Fruit fly (Drosophila melanogaster) S2 (cell line): ENCODE measurements around the gene CG18764.

Source experiments
- CG8478 ChIP-seq: fragments of >200 bp; optimal IDR thresholded peaks from 2 replicates; lab custom pipeline; 2018
- CTCF ChIP-seq, 2 experiments: fragments of >200 bp; optimal IDR thresholded peaks; 2 replicates each; lab custom pipeline; 2018

The CG18764 gene

DNA sequence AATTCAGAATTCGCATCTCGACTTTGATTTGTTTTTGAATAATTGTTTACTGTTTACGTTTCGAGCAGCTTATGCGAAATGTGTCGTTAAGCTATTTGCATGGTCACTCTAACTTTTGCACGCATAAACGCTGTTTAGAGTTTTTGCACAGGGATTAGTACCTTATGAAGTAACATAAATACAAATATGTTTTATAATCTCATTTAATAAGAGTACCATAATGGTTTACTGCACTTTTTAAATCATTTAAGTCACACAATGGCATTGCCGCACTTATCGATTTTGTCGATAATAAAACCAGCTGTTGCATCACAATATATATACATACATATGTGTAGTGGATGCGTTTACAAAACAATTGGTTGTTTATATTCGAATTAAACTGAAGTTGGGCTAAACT, at the start of gene CG18764, which contains the start of gene CG6813:
TSS of gene CG18764 (plus strand) at position 319 of the 400 bp plus-strand sequence.
TSS of gene CG6813 (minus strand) at position 68 of the 400 bp plus-strand sequence.
- no peak for TF ChIP-seq CG8478 (lab: Kevin White, UChicago)
- TF ChIP-seq CTCF (optimal IDR thresholded peaks at IDR 0.05; lab: Kevin White, UChicago): no peak

DNA sequence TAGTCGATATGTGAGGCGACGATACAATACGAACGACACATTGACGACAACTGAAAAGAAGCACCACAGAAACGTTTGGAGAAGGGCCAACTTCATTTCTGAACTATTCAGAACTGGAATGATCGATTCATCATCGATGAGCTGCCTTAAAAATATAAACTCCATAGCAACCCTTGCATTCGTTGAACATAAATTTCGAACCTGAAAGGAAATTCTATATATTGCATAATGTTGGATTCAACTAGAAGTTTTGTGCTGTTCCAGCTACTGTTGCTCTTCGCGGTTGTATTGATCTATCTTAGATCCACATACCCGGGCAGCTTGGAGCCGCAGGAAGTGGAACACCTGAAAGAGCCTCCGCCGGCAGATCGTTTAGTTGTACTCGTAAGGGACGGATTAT, 48.0 kb upstream of the CG18764 start, which contains the start of the genes CG6790 and CG5342:
TSS of gene CG6790 (minus strand) at position 101 of the 400 bp plus-strand sequence.
TSS of gene CG5342 (plus strand) at position 182 of the 400 bp plus-strand sequence.
- TF ChIP-seq CG8478 (lab: Kevin White, UChicago): no peak
- no peak for TF ChIP-seq CTCF (optimal IDR thresholded peaks at IDR 0.05; lab: Kevin White, UChicago)

DNA sequence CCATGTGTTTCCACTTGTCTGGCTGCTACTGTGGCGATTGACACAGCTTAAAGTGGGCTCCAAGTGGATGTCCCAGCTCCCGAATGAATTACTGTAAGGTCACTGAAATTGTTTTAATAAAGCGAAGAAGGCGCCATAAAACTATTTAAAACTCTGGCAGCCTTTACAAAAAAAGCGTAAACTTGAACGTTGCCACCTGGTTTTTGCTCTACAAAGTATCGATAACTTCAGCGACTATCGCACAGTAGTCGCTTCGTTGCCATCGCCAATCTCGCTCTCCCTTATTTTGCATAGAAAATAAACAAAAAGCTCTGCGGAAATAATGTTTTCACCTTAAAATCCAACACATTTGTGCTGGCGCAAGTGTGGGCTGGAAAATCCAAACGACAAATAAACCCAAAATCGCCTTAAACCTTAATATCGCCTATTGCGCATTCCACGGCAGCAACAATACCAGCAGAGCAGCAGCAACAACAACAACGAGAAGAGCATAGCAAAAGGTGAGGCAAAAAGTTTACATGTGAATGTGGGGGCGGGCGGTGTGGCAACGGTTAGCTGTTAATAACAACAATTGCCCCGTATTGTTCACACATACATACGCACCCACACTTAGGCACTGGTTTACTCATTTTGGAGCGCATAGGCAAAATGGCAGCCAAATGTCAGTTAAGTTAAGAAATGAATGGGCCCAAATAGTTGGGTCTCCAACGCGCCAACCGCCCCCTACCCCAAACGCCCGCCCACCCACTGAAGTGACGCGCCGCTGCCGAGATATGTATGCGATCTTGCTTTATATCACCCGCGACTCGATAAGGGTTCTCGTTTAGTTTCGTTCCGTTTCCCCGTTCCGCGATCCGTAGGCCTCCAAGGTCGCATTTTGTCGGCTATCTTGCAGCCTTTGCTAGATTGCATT, 45.1 kb upstream of the CG18764 start, which contains the start of gene wkd:
TSS of gene wkd (plus strand) at position 237 of the 913 bp plus-strand sequence.
- TF ChIP-seq CTCF (optimal IDR thresholded peaks at IDR 0.05; lab: Kevin White, UChicago): peak; percentile 4 to 47
- no peak for TF ChIP-seq CG8478 (lab: Kevin White, UChicago)

dm6 chr3R:11582253-11582589, 44.5 kb upstream of the CG18764 start:
- TF ChIP-seq CG8478 (lab: Kevin White, UChicago) (no peak), CTCF (optimal IDR thresholded peaks at IDR 0.05; lab: Kevin White, UChicago) (no peak)

DNA sequence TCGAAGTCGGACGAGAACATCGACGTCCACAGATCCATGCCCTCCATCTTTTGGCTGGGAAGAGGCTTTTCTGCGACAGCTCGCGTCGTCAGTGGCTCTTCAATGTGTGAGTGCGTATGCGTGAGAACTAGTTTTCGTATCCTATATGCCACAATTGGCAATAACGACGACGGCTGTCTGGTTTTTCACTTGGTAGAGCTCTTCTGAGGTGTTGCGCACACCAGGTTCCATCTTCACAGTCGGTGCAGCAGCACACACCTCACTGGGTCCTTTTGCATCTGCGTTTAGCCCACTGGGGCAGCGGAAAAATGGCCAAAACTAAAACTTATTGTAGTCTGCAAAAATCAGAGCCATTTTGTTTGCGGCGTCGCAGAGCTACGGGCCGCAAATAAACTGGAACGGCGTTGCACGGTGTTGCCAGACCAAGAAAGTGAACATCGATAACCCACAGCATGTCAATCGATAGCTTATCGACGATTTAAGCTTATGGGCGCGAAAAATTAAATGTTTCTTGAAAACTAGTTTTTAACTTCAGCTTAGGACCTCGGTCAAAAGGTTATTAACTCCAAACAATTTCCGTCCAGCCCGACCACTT, 36.8 kb upstream of the CG18764 start, which contains the start of gene CG6791:
TSS of gene CG6791 (minus strand) at position 383 of the 595 bp plus-strand sequence.
- peak; percentile 54 to 61 for TF ChIP-seq CTCF (optimal IDR thresholded peaks at IDR 0.05; lab: Kevin White, UChicago)
- TF ChIP-seq CG8478 (lab: Kevin White, UChicago): no peak

DNA sequence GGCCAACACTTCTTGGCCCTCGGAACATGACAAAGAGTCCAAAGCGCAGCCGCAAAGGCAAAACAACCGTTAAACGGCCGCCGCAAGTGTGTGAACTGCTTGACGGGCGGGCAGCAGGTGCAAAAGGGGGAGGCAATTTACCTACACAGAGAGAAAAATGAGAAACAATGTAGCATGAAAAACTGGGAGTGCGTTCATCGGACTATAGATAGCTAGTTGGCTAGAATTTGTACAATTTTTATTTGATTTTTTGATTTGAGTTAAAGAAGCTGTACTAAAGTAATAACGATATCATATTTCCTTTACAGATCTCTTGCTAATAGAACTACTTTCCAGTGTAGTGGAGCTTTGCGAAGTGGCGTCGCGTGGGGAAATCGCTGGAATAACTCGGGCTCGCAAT, 31.2 kb upstream of the CG18764 start:
- TF ChIP-seq CTCF (optimal IDR thresholded peaks at IDR 0.05; lab: Kevin White, UChicago) (no peak), CG8478 (lab: Kevin White, UChicago) (no peak)

dm6 chr3R:11603136-11603535, 23.6 kb upstream of the CG18764 start:
- TF ChIP-seq CTCF (optimal IDR thresholded peaks at IDR 0.05; lab: Kevin White, UChicago): no peak
- TF ChIP-seq CG8478 (lab: Kevin White, UChicago): no peak

DNA sequence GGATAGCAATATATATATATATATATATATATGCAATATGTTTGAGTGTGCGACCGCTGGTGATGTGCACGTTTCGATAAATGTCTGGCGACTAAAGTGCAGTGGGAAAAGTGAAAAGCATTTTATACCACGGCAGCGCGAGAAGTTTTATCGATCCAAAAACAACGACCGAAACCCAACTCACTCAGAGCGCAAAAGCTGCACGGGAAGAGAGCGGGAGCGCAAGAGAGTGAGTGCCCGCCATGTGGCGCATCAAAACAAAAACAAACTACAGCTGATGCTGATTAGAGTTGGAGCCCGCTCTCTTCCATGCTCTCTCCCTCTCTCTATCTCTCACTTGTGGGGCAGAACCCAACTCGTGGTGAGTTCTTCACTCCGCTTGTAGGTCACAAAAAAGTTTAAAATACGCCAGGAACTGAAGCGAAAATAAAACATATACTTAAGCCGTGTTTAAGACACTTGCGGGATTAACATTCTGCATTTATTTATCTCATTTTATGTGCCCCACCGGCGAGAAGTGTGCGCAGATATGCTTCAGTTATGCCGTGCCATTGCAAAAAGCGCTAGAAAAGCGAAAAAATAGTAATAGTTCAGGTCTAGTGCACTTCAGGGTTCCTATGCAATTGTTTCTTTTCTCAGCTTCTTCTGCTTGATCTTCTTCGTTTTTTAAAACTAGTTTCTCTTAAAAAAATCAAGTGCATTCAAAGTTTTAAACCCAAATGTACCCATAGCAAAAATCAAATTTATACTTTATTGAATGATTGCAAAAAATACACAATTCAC, 21.8 kb upstream of the CG18764 start:
- TF ChIP-seq CG8478 (lab: Kevin White, UChicago) (no peak), CTCF (optimal IDR thresholded peaks at IDR 0.05; lab: Kevin White, UChicago) (no peak)

DNA sequence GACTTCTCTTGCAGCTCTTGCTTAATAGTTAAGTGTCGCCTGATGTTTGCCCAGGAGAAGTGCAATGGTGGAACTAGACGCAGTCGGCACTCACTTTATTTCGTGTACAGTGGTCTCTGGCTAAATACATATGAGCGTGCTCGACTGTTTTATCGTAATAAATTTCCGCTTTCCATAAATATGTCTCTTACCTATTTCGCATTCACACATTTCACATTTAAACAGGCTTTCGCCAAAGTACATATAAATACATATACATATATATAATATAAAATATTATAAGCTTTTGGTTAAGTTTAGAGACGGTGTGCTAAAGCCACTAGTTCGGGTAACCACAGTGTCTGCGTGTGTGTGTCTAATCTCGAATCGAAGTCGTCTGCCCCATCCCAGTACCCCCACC, 20.0 kb upstream of the CG18764 start:
- no peak for TF ChIP-seq CTCF (optimal IDR thresholded peaks at IDR 0.05; lab: Kevin White, UChicago)
- no peak for TF ChIP-seq CG8478 (lab: Kevin White, UChicago)

DNA sequence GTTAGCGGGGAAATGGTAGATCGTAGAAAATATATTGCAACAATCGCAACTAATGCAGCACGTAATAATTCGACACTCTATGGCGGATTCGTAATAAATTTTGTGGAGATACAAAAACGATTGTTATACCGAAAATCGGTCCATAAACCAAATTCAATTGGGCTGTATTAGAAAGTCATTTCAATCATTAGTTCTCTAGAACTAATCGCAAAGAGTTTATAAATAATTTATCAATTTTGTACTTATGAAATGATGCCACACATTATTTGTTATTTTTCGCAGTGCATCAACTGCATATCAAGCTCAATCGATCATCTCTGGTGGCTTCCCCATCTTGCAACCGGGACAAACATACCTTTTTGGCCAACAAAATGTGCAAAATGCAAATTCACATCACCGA, 14.2 kb upstream of the CG18764 start:
- TF ChIP-seq CTCF (optimal IDR thresholded peaks at IDR 0.05; lab: Kevin White, UChicago) (no peak), CG8478 (lab: Kevin White, UChicago) (no peak)

DNA sequence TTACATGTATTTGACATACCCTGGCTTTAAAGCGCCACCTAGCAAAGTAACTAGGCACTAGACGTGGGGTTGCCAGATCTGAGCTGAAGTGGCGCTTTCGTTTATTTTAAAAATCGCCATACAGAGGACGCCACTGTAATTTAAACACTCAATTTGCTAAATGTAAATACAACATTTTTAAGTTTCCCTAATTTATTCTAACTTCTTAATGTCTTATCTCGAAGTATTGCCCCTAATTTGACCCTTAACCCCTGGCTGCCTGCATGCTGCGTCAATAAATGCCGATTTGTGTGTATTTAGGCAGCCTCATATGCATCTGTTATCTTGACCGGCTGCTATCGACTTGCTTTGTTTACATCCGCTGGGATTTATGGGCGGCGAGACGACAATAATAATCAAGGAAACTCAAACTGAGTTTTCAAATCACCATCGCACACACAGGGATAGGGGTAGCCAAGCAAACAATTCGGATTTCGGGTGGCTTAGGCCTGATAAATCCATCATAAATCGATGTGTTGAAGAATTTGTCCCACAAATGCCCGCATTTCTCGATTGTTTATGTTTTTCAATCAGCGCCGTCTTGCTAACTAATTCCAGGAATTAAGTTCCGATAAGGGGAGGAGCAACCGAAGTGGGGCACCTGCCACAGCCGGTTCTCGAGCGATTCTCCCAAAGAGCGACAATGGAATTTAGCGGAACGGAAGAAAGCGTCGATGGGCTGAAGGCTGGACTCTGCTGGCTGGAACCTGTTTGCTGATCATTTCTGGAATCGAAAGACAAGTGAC, 13.2 kb upstream of the CG18764 start:
- TF ChIP-seq CTCF (optimal IDR thresholded peaks at IDR 0.05; lab: Kevin White, UChicago) (peak; percentile 95 to 98), CG8478 (lab: Kevin White, UChicago) (no peak)

- TF ChIP-seq CTCF (optimal IDR thresholded peaks at IDR 0.05; lab: Kevin White, UChicago) (no peak), CG8478 (lab: Kevin White, UChicago) (no peak)
Observed at dm6 chr3R:11614107-11614506, 12.6 kb upstream of the CG18764 start.

dm6 chr3R:11614507-11614906, 12.2 kb upstream of the CG18764 start:
- no peak for TF ChIP-seq CTCF (optimal IDR thresholded peaks at IDR 0.05; lab: Kevin White, UChicago)
- no peak for TF ChIP-seq CG8478 (lab: Kevin White, UChicago)
